Fruit fly (Drosophila melanogaster) whole organism: ENCODE results near the gene CG32568.

ENCODE experiments used
- CG8478 ChIP-seq: fragments of >200 bp; optimal IDR thresholded peaks from 2 replicates; lab custom pipeline; 2018; ENCODE audit warnings: inconsistent platforms
- Dll ChIP-seq: fragments of >200 bp; optimal IDR thresholded peaks from 2 replicates; lab custom pipeline; 2017
- EcR ChIP-seq, 2 experiments: fragments of >200 bp; optimal IDR thresholded peaks; 2 replicates each; lab custom pipeline; 2017; ENCODE audit warnings: missing biosample characterization in 2 of 2, missing genetic modification characterization in 2 of 2, missing genetic modification reagents in 2 of 2
- pan ChIP-seq: fragments of >200 bp; optimal IDR thresholded peaks from 2 replicates; lab custom pipeline; 2017
- psq ChIP-seq: fragments of >200 bp; optimal IDR thresholded peaks from 2 replicates; lab custom pipeline; 2017
- usp ChIP-seq: fragments of >200 bp; optimal IDR thresholded peaks from 2 replicates; lab custom pipeline; 2017; ENCODE audit warnings: missing biosample characterization, missing genetic modification characterization, mixed read lengths

The CG32568 gene

dm6 chrX:16734647-16735046 is 6.1 kb upstream of the CG32568 start, which contains the start of gene TwdlY:
Gene TwdlY (plus strand): TSS chrX:16734947.
- TF ChIP-seq Dll (no peak), psq (lab: Kevin White, UChicago) (no peak), EcR (GFP tag; optimal IDR thresholded peaks at IDR 0.05; lab: Kevin White, UChicago) (no peak)

- TF ChIP-seq usp (GFP tag; lab: Kevin White, UChicago), result no peak
- TF ChIP-seq CG8478 (lab: Kevin White, UChicago), result no peak
- no peak for TF ChIP-seq psq (lab: Kevin White, UChicago)
- no peak for TF ChIP-seq Dll
- TF ChIP-seq pan (lab: Kevin White, UChicago), result no peak
- TF ChIP-seq EcR (GFP tag; optimal IDR thresholded peaks at IDR 0.05; lab: Kevin White, UChicago), result no peak
Measured at dm6 chrX:16736180-16736579, 4.5 kb upstream of the CG32568 start.

- TF ChIP-seq CG8478 (lab: Kevin White, UChicago), result no peak
Measured at dm6 chrX:16737878-16738277, 2.8 kb upstream of the CG32568 start, which contains the start of gene TwdlZ. Gene TwdlZ (plus strand): TSS chrX:16738178.

- TF ChIP-seq Dll, result no peak
- TF ChIP-seq EcR (GFP tag; optimal IDR thresholded peaks at IDR 0.05; lab: Kevin White, UChicago), result no peak
- TF ChIP-seq CG8478 (lab: Kevin White, UChicago), result no peak
- no peak for TF ChIP-seq usp (GFP tag; lab: Kevin White, UChicago)
- TF ChIP-seq psq (lab: Kevin White, UChicago), result no peak
- no peak for TF ChIP-seq pan (lab: Kevin White, UChicago)
Measured at dm6 chrX:16742547-16742946, 1.8 kb downstream of the CG32568 start, which contains the start of gene Twdlalpha. Gene Twdlalpha (plus strand): TSS chrX:16742847.

dm6 chrX:16744345-16744744 is 3.6 kb downstream of the CG32568 start:
- TF ChIP-seq usp (GFP tag; lab: Kevin White, UChicago) (no peak), CG8478 (lab: Kevin White, UChicago) (no peak), EcR (GFP tag; optimal IDR thresholded peaks at IDR 0.05; lab: Kevin White, UChicago) (no peak), Dll (no peak), psq (lab: Kevin White, UChicago) (no peak), pan (lab: Kevin White, UChicago) (no peak)

- TF ChIP-seq pan (lab: Kevin White, UChicago), result no peak
- no peak for TF ChIP-seq EcR (GFP tag; optimal IDR thresholded peaks at IDR 0.05; lab: Kevin White, UChicago)
- TF ChIP-seq CG8478 (lab: Kevin White, UChicago), result no peak
- no peak for TF ChIP-seq psq (lab: Kevin White, UChicago)
- TF ChIP-seq usp (GFP tag; lab: Kevin White, UChicago), result no peak
- TF ChIP-seq Dll, result no peak
Measured at dm6 chrX:16745942-16746341, 5.2 kb downstream of the CG32568 start.

- TF ChIP-seq EcR (GFP tag; optimal IDR thresholded peaks at IDR 0.05; lab: Kevin White, UChicago) (no peak), pan (lab: Kevin White, UChicago) (no peak), psq (lab: Kevin White, UChicago) (no peak), Dll (no peak)
Measured at dm6 chrX:16746824-16747223, 6.1 kb downstream of the CG32568 start.

dm6 chrX:16747467-16747866 is 6.8 kb downstream of the CG32568 start:
- no peak for TF ChIP-seq Dll
- no peak for TF ChIP-seq CG8478 (lab: Kevin White, UChicago)
- no peak for TF ChIP-seq pan (lab: Kevin White, UChicago)
- TF ChIP-seq psq (lab: Kevin White, UChicago), result no peak
- TF ChIP-seq EcR (GFP tag; optimal IDR thresholded peaks at IDR 0.05; lab: Kevin White, UChicago), result no peak
- no peak for TF ChIP-seq usp (GFP tag; lab: Kevin White, UChicago)

dm6 chrX:16749324-16749723 is 8.6 kb downstream of the CG32568 start:
- TF ChIP-seq EcR (GFP tag; optimal IDR thresholded peaks at IDR 0.05; lab: Kevin White, UChicago), result no peak
- no peak for TF ChIP-seq Dll
- no peak for TF ChIP-seq CG8478 (lab: Kevin White, UChicago)
- no peak for TF ChIP-seq pan (lab: Kevin White, UChicago)
- TF ChIP-seq psq (lab: Kevin White, UChicago), result no peak

dm6 chrX:16750712-16751578 is 10.2 kb downstream of the CG32568 start:
- TF ChIP-seq psq (lab: Kevin White, UChicago), result no peak
- no peak for TF ChIP-seq usp (GFP tag; lab: Kevin White, UChicago)
- TF ChIP-seq CG8478 (lab: Kevin White, UChicago), result no peak
- TF ChIP-seq pan (lab: Kevin White, UChicago), result no peak
- no peak for TF ChIP-seq EcR (GFP tag; optimal IDR thresholded peaks at IDR 0.05; lab: Kevin White, UChicago)
- TF ChIP-seq Dll, result no peak

- no peak for TF ChIP-seq usp (GFP tag; lab: Kevin White, UChicago)
- TF ChIP-seq psq (lab: Kevin White, UChicago), result no peak
- TF ChIP-seq Dll, result no peak
- TF ChIP-seq CG8478 (lab: Kevin White, UChicago), result no peak
- TF ChIP-seq EcR (GFP tag; optimal IDR thresholded peaks at IDR 0.05; lab: Kevin White, UChicago), result no peak
- TF ChIP-seq pan (lab: Kevin White, UChicago), result no peak
Measured at dm6 chrX:16751579-16752156, 11.0 kb downstream of the CG32568 start, which contains the start of gene goe. Gene goe (minus strand): TSS chrX:16751910.

dm6 chrX:16753066-16753465 is 12.4 kb downstream of the CG32568 start:
- TF ChIP-seq Dll (no peak), psq (lab: Kevin White, UChicago) (no peak), pan (lab: Kevin White, UChicago) (no peak), usp (GFP tag; lab: Kevin White, UChicago) (no peak), CG8478 (lab: Kevin White, UChicago) (no peak), EcR (GFP tag; optimal IDR thresholded peaks at IDR 0.05; lab: Kevin White, UChicago) (no peak)
